Fruit fly (Drosophila melanogaster) whole organism, embryonic: ENCODE results near the gene CG15212.

Source experiments
- CG10366 ChIP-seq: fragments of 200-800 bp; sonication (Bioruptor generic); IDR thresholded peaks from 2 replicates; pipeline ENCODE4 v1.3.6; 2022; ENCODE audit warnings: missing biosample characterization, missing genetic modification characterization
- CG17361 ChIP-seq: fragments of 200-800 bp; sonication (Bioruptor generic); IDR thresholded peaks from 3 replicates; pipeline ENCODE4 v1.3.6; 2022; ENCODE audit warnings: missing biosample characterization, missing genetic modification characterization
- Taf1 ChIP-seq: fragments of 200-800 bp; sonication (Bioruptor generic); IDR thresholded peaks from 2 replicates; pipeline ENCODE4 v1.3.6; 2022; ENCODE audit warnings: missing biosample characterization, missing genetic modification characterization
- Tbp ChIP-seq: fragments of >200 bp; optimal IDR thresholded peaks from 2 replicates; lab custom pipeline; 2018; ENCODE audit warnings: missing biosample characterization, missing genetic modification characterization
- lmd ChIP-seq: fragments of 200-800 bp; sonication (Bioruptor generic); IDR thresholded peaks from 2 replicates; pipeline ENCODE4 v1.3.6; 2022; ENCODE audit warnings: missing biosample characterization, missing genetic modification characterization
- pum ChIP-seq: fragments of 200-800 bp; sonication (Bioruptor generic); optimal IDR thresholded peaks from 2 replicates; lab custom pipeline; 2016; ENCODE audit warnings: missing biosample characterization, missing genetic modification characterization

- TF ChIP-seq pum (no peak), CG17361 (no peak), lmd (GFP tag; lab: Robert Waterston, UW) (no peak), Taf1 (no peak), Tbp (GFP tag; lab: Kevin White, UChicago) (no peak), CG10366 (GFP tag; lab: Robert Waterston, UW) (no peak)
Observed at dm6 chr3L:5180179-5180578, 48.8 kb downstream of the CG15212 start.
